Worm (Caenorhabditis elegans) whole organism, early embryonic: ENCODE measurements around the gene cpr-3.
"Not testable (repeated sequence)": the region's sequence is repeated elsewhere in the genome, so short reads cannot be mapped to it uniquely, and the experiment has no call there.

ENCODE experiments used
- F13C5.2 ChIP-seq: sonication (generic microtip); optimal IDR thresholded peaks from 2 replicates; lab custom pipeline; 2017; ENCODE audit warnings: mild to moderate bottlenecking, missing genetic modification characterization, inconsistent platforms, missing compliant biosample characterization
- ama-1 ChIP-seq: fragments of 150-350 bp; optimal IDR thresholded peaks from 2 replicates; lab custom pipeline; 2014
- hnd-1 ChIP-seq: sonication (generic microtip); optimal IDR thresholded peaks from 2 replicates; lab custom pipeline; 2016; ENCODE audit warnings: missing genetic modification characterization, missing compliant biosample characterization

The cpr-3 gene

DNA sequence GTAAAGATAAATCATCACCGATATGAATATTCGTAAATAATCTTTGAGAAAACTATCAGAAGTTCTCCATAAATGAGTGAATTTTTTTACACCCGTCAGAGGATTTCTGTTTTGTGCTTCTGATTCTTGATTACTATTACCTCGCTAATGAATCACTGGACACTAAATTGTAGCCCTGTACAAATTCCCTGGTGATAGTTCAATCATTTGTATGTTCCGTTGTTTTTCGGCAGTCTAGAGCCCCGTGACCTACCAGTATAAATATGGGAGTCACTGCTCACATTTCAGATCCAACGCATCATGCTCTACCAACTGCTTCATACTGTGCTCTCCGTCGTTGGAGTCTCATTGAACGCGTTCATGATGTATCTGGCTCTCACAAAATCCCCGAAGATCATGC lies 48.2 kb downstream of the cpr-3 start, which contains the start of gene srd-28:
srd-28 (plus strand) TSS at position 301 of the 400 bp plus-strand sequence.
- TF ChIP-seq ama-1 (lab: Kevin White, UChicago); hnd-1 (tag; lab: Kevin White, UChicago); F13C5.2 (tag; lab: Kevin White, UChicago): not testable (repeated sequence)
